Fruit fly (Drosophila melanogaster) whole organism: ENCODE results near the gene siz.

Experiments
- CG8478 ChIP-seq: fragments of >200 bp; optimal IDR thresholded peaks from 2 replicates; lab custom pipeline; 2018; ENCODE audit warnings: inconsistent platforms
- Dll ChIP-seq: fragments of >200 bp; optimal IDR thresholded peaks from 2 replicates; lab custom pipeline; 2017
- EcR ChIP-seq, 2 experiments: fragments of >200 bp; optimal IDR thresholded peaks; 2 replicates each; lab custom pipeline; 2017; ENCODE audit warnings: missing biosample characterization in 2 of 2, missing genetic modification characterization in 2 of 2, missing genetic modification reagents in 2 of 2
- pan ChIP-seq: fragments of >200 bp; optimal IDR thresholded peaks from 2 replicates; lab custom pipeline; 2017
- psq ChIP-seq: fragments of >200 bp; optimal IDR thresholded peaks from 2 replicates; lab custom pipeline; 2017
- usp ChIP-seq: fragments of >200 bp; optimal IDR thresholded peaks from 2 replicates; lab custom pipeline; 2017; ENCODE audit warnings: missing biosample characterization, missing genetic modification characterization, mixed read lengths

The siz gene

dm6 chr3L:21010846-21011607, 23.3 kb upstream of the siz start:
- TF ChIP-seq usp (GFP tag; lab: Kevin White, UChicago) = no peak
- TF ChIP-seq psq (lab: Kevin White, UChicago) = no peak
- no peak for TF ChIP-seq CG8478 (lab: Kevin White, UChicago)
- TF ChIP-seq Dll (lab: Kevin White, UChicago) = peak; percentile 74

- TF ChIP-seq usp (GFP tag; lab: Kevin White, UChicago) = no peak
- TF ChIP-seq Dll (lab: Kevin White, UChicago) = peak; percentile 52
These were observed 22.6 kb upstream of the siz start for dm6 chr3L:21011689-21012088.

- TF ChIP-seq usp (GFP tag; lab: Kevin White, UChicago) = no peak
- no peak for TF ChIP-seq Dll (lab: Kevin White, UChicago)
- no peak for TF ChIP-seq pan (lab: Kevin White, UChicago)
- no peak for TF ChIP-seq EcR (GFP tag; optimal IDR thresholded peaks at IDR 0.05; lab: Kevin White, UChicago)
- no peak for TF ChIP-seq CG8478 (lab: Kevin White, UChicago)
- no peak for TF ChIP-seq psq (lab: Kevin White, UChicago)
These were observed 20.9 kb upstream of the siz start for dm6 chr3L:21013465-21013864.

- TF ChIP-seq psq (lab: Kevin White, UChicago) = no peak
- TF ChIP-seq usp (GFP tag; lab: Kevin White, UChicago) = no peak
- TF ChIP-seq pan (lab: Kevin White, UChicago) = no peak
- TF ChIP-seq CG8478 (lab: Kevin White, UChicago) = no peak
- no peak for TF ChIP-seq Dll (lab: Kevin White, UChicago)
- TF ChIP-seq EcR (GFP tag; optimal IDR thresholded peaks at IDR 0.05; lab: Kevin White, UChicago) = no peak
These were observed 19.8 kb upstream of the siz start for dm6 chr3L:21014516-21014945.

dm6 chr3L:21023364-21023763, 11.0 kb upstream of the siz start:
- no peak for TF ChIP-seq pan (lab: Kevin White, UChicago)
- TF ChIP-seq EcR (GFP tag; optimal IDR thresholded peaks at IDR 0.05; lab: Kevin White, UChicago) = peak in 1 of 2 experiments; percentile 87
- TF ChIP-seq Dll (lab: Kevin White, UChicago) = peak; percentile 89

- TF ChIP-seq usp (GFP tag; lab: Kevin White, UChicago) (no peak), psq (lab: Kevin White, UChicago) (no peak), EcR (GFP tag; optimal IDR thresholded peaks at IDR 0.05; lab: Kevin White, UChicago) (no peak), Dll (lab: Kevin White, UChicago) (no peak), CG8478 (lab: Kevin White, UChicago) (no peak), pan (lab: Kevin White, UChicago) (no peak)
These were observed 10.5 kb upstream of the siz start for dm6 chr3L:21023795-21024194.

dm6 chr3L:21024563-21024962, 9.8 kb upstream of the siz start:
- no peak for TF ChIP-seq pan (lab: Kevin White, UChicago)
- no peak for TF ChIP-seq Dll (lab: Kevin White, UChicago)
- TF ChIP-seq usp (GFP tag; lab: Kevin White, UChicago) = no peak
- no peak for TF ChIP-seq CG8478 (lab: Kevin White, UChicago)
- TF ChIP-seq psq (lab: Kevin White, UChicago) = no peak
- no peak for TF ChIP-seq EcR (GFP tag; optimal IDR thresholded peaks at IDR 0.05; lab: Kevin White, UChicago)

- no peak for TF ChIP-seq usp (GFP tag; lab: Kevin White, UChicago)
- no peak for TF ChIP-seq Dll (lab: Kevin White, UChicago)
- TF ChIP-seq pan (lab: Kevin White, UChicago) = no peak
- no peak for TF ChIP-seq psq (lab: Kevin White, UChicago)
- no peak for TF ChIP-seq CG8478 (lab: Kevin White, UChicago)
- no peak for TF ChIP-seq EcR (GFP tag; optimal IDR thresholded peaks at IDR 0.05; lab: Kevin White, UChicago)
These were observed 9.1 kb upstream of the siz start for dm6 chr3L:21024965-21025833.

- no peak for TF ChIP-seq EcR (GFP tag; optimal IDR thresholded peaks at IDR 0.05; lab: Kevin White, UChicago)
- no peak for TF ChIP-seq psq (lab: Kevin White, UChicago)
- TF ChIP-seq Dll (lab: Kevin White, UChicago) = peak; percentile 96
These were observed 8.1 kb upstream of the siz start for dm6 chr3L:21026025-21026916.

- TF ChIP-seq psq (lab: Kevin White, UChicago) (no peak), EcR (GFP tag; optimal IDR thresholded peaks at IDR 0.05; lab: Kevin White, UChicago) (no peak), Dll (lab: Kevin White, UChicago) (no peak), pan (lab: Kevin White, UChicago) (no peak), CG8478 (lab: Kevin White, UChicago) (no peak), usp (GFP tag; lab: Kevin White, UChicago) (no peak)
These were observed 7.3 kb upstream of the siz start, which contains the start of gene skd for dm6 chr3L:21026917-21027517. TSS of gene skd (minus strand) at chr3L:21027434.
